Fruit fly (Drosophila melanogaster) whole organism, embryonic: ENCODE measurements around the gene MED19.
A peak's percentile ranks its signal among the peaks of the same experiment; 100 is the strongest.

Experiments
- CG11247 ChIP-seq: fragments of 200-800 bp; sonication (Bioruptor generic); IDR thresholded peaks from 2 replicates; pipeline ENCODE4 v1.3.6; 2022; ENCODE audit warnings: missing biosample characterization, missing genetic modification characterization
- CG11695 ChIP-seq: fragments of 200-800 bp; sonication (Bioruptor generic); IDR thresholded peaks from 3 replicates; pipeline ENCODE4 v1.3.6; 2022; ENCODE audit warnings: missing biosample characterization, missing genetic modification characterization
- CG12744 ChIP-seq: fragments of 200-800 bp; sonication (Bioruptor generic); optimal IDR thresholded peaks from 2 replicates; lab custom pipeline; 2016; ENCODE audit warnings: missing biosample characterization, missing genetic modification characterization
- CG13624 ChIP-seq: fragments of 200-800 bp; sonication (Bioruptor generic); optimal IDR thresholded peaks from 2 replicates; lab custom pipeline; 2016; ENCODE audit warnings: missing biosample characterization, missing genetic modification characterization
- CG13775 ChIP-seq: fragments of 200-800 bp; sonication (Bioruptor generic); optimal IDR thresholded peaks from 3 replicates; lab custom pipeline; 2017; ENCODE audit warnings: missing biosample characterization, mild to moderate bottlenecking, missing genetic modification characterization
- CG14710 ChIP-seq: fragments of 200-800 bp; sonication (Bioruptor generic); optimal IDR thresholded peaks from 3 replicates; lab custom pipeline; 2019; ENCODE audit warnings: missing biosample characterization, mild to moderate bottlenecking, missing genetic modification characterization, moderate library complexity
- CG15269 ChIP-seq: fragments of 200-800 bp; sonication (Bioruptor generic); optimal IDR thresholded peaks from 2 replicates; lab custom pipeline; 2018; ENCODE audit warnings: missing biosample characterization, mild to moderate bottlenecking, missing genetic modification characterization, moderate library complexity
- CG16863 ChIP-seq: fragments of 200-800 bp; sonication (Bioruptor generic); optimal IDR thresholded peaks from 3 replicates; lab custom pipeline; 2016; ENCODE audit warnings: missing biosample characterization, missing genetic modification characterization
- CG2875 ChIP-seq: fragments of 200-800 bp; sonication (Bioruptor generic); optimal IDR thresholded peaks from 2 replicates; lab custom pipeline; 2017; ENCODE audit warnings: missing biosample characterization, mild to moderate bottlenecking, missing genetic modification characterization, missing genetic modification reagents
- CG30403 ChIP-seq: fragments of 200-800 bp; sonication (Bioruptor generic); optimal IDR thresholded peaks from 3 replicates; lab custom pipeline; 2016; ENCODE audit warnings: missing biosample characterization, missing genetic modification characterization
- CG32767 ChIP-seq: fragments of 200-800 bp; sonication (Bioruptor generic); IDR thresholded peaks from 2 replicates; pipeline ENCODE4 v1.3.6; 2022; ENCODE audit warnings: missing biosample characterization, missing genetic modification characterization
- CG33213 ChIP-seq: fragments of 200-800 bp; sonication (Bioruptor generic); optimal IDR thresholded peaks from 3 replicates; lab custom pipeline; 2016; ENCODE audit warnings: missing biosample characterization, missing genetic modification characterization
- CG33557 ChIP-seq: fragments of 200-800 bp; sonication (Bioruptor generic); optimal IDR thresholded peaks from 2 replicates; lab custom pipeline; 2019; ENCODE audit warnings: missing biosample characterization, mild to moderate bottlenecking, missing genetic modification characterization, moderate library complexity
- CG7271 ChIP-seq: fragments of 200-800 bp; sonication (Bioruptor generic); optimal IDR thresholded peaks from 2 replicates; lab custom pipeline; 2018; ENCODE audit warnings: missing biosample characterization, mild to moderate bottlenecking, missing genetic modification characterization, moderate library complexity
- CG8478 ChIP-seq: fragments of >200 bp; optimal IDR thresholded peaks from 2 replicates; lab custom pipeline; 2018
- D19A ChIP-seq: fragments of 200-800 bp; optimal IDR thresholded peaks from 3 replicates; lab custom pipeline; 2019; ENCODE audit warnings: missing biosample characterization, mild to moderate bottlenecking, missing genetic modification characterization, moderate library complexity
- GATAe ChIP-seq: fragments of 200-800 bp; sonication (Bioruptor generic); conservative IDR thresholded peaks from 2 replicates; pipeline ENCODE4 v1.3.6; 2022; ENCODE audit warnings: missing biosample characterization, missing genetic modification characterization
- HmgZ ChIP-seq: fragments of 200-800 bp; sonication (Bioruptor generic); optimal IDR thresholded peaks from 2 replicates; lab custom pipeline; 2018; ENCODE audit warnings: missing biosample characterization, mild to moderate bottlenecking, missing genetic modification characterization
- Lhr ChIP-seq: fragments of 200-800 bp; sonication (Bioruptor generic); optimal IDR thresholded peaks from 3 replicates; lab custom pipeline; 2017; ENCODE audit warnings: mild to moderate bottlenecking, missing biosample characterization, missing genetic modification reagents, missing genetic modification characterization
- Lim3 ChIP-seq: fragments of 200-800 bp; sonication (Bioruptor generic); IDR thresholded peaks from 2 replicates; pipeline ENCODE4 v1.3.6; 2022; ENCODE audit warnings: missing biosample characterization, missing genetic modification characterization
- MESR4 ChIP-seq: fragments of 200-800 bp; sonication (Bioruptor generic); optimal IDR thresholded peaks from 2 replicates; lab custom pipeline; 2018; ENCODE audit warnings: missing biosample characterization, mild to moderate bottlenecking, missing genetic modification characterization, moderate library complexity
- Oaz ChIP-seq: fragments of 200-800 bp; sonication (Bioruptor generic); IDR thresholded peaks from 2 replicates; pipeline ENCODE4 v1.3.6; 2022; ENCODE audit warnings: missing biosample characterization, missing genetic modification characterization
- Ravus ChIP-seq: fragments of 200-800 bp; sonication (Bioruptor generic); IDR thresholded peaks from 2 replicates; pipeline ENCODE4 v1.3.6; 2022; ENCODE audit warnings: missing biosample characterization, missing genetic modification characterization
- Rfx ChIP-seq: fragments of 200-800 bp; sonication (Bioruptor generic); IDR thresholded peaks from 2 replicates; pipeline ENCODE4 v1.3.6; 2022; ENCODE audit warnings: missing biosample characterization, missing genetic modification characterization
- TFAM ChIP-seq: fragments of 200-800 bp; sonication (Bioruptor generic); optimal IDR thresholded peaks from 2 replicates; lab custom pipeline; 2017; ENCODE audit warnings: missing biosample characterization, missing genetic modification characterization, inconsistent platforms
- Taf1 ChIP-seq: fragments of 200-800 bp; sonication (Bioruptor generic); IDR thresholded peaks from 2 replicates; pipeline ENCODE4 v1.3.6; 2022; ENCODE audit warnings: missing biosample characterization, missing genetic modification characterization
- Vsx1 ChIP-seq: fragments of 200-800 bp; sonication (Bioruptor generic); optimal IDR thresholded peaks from 2 replicates; lab custom pipeline; 2017; ENCODE audit warnings: missing biosample characterization, mild to moderate bottlenecking, missing genetic modification characterization, missing genetic modification reagents
- abd-A ChIP-seq: fragments of 200-800 bp; sonication (Bioruptor generic); optimal IDR thresholded peaks from 3 replicates; lab custom pipeline; 2019; ENCODE audit warnings: missing biosample characterization, mild to moderate bottlenecking, missing genetic modification characterization, moderate library complexity
- bbx ChIP-seq: fragments of 200-800 bp; sonication (Bioruptor generic); IDR thresholded peaks from 2 replicates; pipeline ENCODE4 v1.3.6; 2022; ENCODE audit warnings: missing biosample characterization, missing genetic modification characterization; ENCODE audit not compliant: partially characterized antibody
- br ChIP-seq: fragments of >200 bp; optimal IDR thresholded peaks from 2 replicates; lab custom pipeline; 2017
- chinmo ChIP-seq: fragments of 200-800 bp; sonication (Bioruptor generic); IDR thresholded peaks from 4 replicates; pipeline ENCODE4 v1.3.6; 2022; ENCODE audit warnings: missing biosample characterization, missing genetic modification characterization; ENCODE audit not compliant: partially characterized antibody
- da ChIP-seq: fragments of 200-800 bp; sonication (Bioruptor generic); optimal IDR thresholded peaks from 2 replicates; lab custom pipeline; 2016; ENCODE audit warnings: missing biosample characterization, missing genetic modification characterization
- eve ChIP-seq, 2 experiments: fragments of >200 bp; optimal IDR thresholded peaks; 2 replicates each; lab custom pipeline; 2017; ENCODE audit warnings: missing biosample characterization in 2 of 2, missing genetic modification characterization in 2 of 2
- gt ChIP-seq: fragments of 200-800 bp; sonication (Bioruptor generic); IDR thresholded peaks from 2 replicates; pipeline ENCODE4 v1.3.6; 2022; ENCODE audit warnings: missing biosample characterization, missing genetic modification characterization
- hb ChIP-seq: fragments of 200-800 bp; sonication (Bioruptor generic); IDR thresholded peaks from 3 replicates; pipeline ENCODE4 v1.3.6; 2022; ENCODE audit warnings: missing biosample characterization, missing genetic modification characterization; ENCODE audit not compliant: partially characterized antibody
- insv ChIP-seq, 2 experiments: fragments of 200-800 bp; sonication (Bioruptor generic); optimal IDR thresholded peaks; 3 replicates each; lab custom pipeline; 2016 to 2018; ENCODE audit warnings: missing biosample characterization in 2 of 2, missing genetic modification characterization in 2 of 2
- lov ChIP-seq, 2 experiments: fragments of 200-800 bp in 1 of 2; fragments of >200 bp in 1 of 2; sonication (Bioruptor generic) in 1 of 2; IDR thresholded peaks in 1 of 2; optimal IDR thresholded peaks in 1 of 2; 2 replicates in 1 of 2; 3 replicates in 1 of 2; pipeline versions ENCODE4 v1.3.6 to Lab custom; 2017 to 2022; ENCODE audit warnings: missing biosample characterization in 1 of 2, missing genetic modification characterization in 1 of 2
- pb ChIP-seq: fragments of 200-800 bp; sonication (Bioruptor generic); optimal IDR thresholded peaks from 3 replicates; lab custom pipeline; 2016; ENCODE audit warnings: missing biosample characterization, missing genetic modification characterization
- phol ChIP-seq: fragments of 200-800 bp; sonication (Bioruptor generic); optimal IDR thresholded peaks from 3 replicates; lab custom pipeline; 2018; ENCODE audit warnings: missing biosample characterization, mild to moderate bottlenecking, missing genetic modification characterization, moderate library complexity
- pzg ChIP-seq: fragments of 200-800 bp; sonication (Bioruptor generic); optimal IDR thresholded peaks from 3 replicates; lab custom pipeline; 2018; ENCODE audit warnings: missing biosample characterization, mild to moderate bottlenecking, missing genetic modification characterization, moderate library complexity
- rib ChIP-seq: fragments of 200-800 bp; sonication (Bioruptor generic); IDR thresholded peaks from 2 replicates; pipeline ENCODE4 v1.3.6; 2022; ENCODE audit warnings: missing biosample characterization, missing genetic modification characterization
- schlank ChIP-seq: fragments of 200-800 bp; sonication (Bioruptor generic); optimal IDR thresholded peaks from 2 replicates; lab custom pipeline; 2018; ENCODE audit warnings: missing biosample characterization, mild to moderate bottlenecking, missing genetic modification characterization
- sd ChIP-seq: fragments of 200-800 bp; sonication (Bioruptor generic); optimal IDR thresholded peaks from 3 replicates; lab custom pipeline; 2018; ENCODE audit warnings: missing biosample characterization, mild to moderate bottlenecking, missing genetic modification characterization, moderate library complexity
- shn ChIP-seq: fragments of 200-800 bp; sonication (Bioruptor generic); optimal IDR thresholded peaks from 3 replicates; lab custom pipeline; 2016; ENCODE audit warnings: missing biosample characterization, missing genetic modification characterization
- toy ChIP-seq: fragments of 200-800 bp; sonication (Bioruptor generic); IDR thresholded peaks from 2 replicates; pipeline ENCODE4 v1.3.6; 2022; ENCODE audit warnings: missing biosample characterization, missing genetic modification characterization
- trem ChIP-seq: fragments of 200-800 bp; optimal IDR thresholded peaks from 3 replicates; lab custom pipeline; 2019; ENCODE audit warnings: missing biosample characterization, mild to moderate bottlenecking, missing genetic modification characterization, moderate library complexity
- unc-4 ChIP-seq: fragments of 200-800 bp; sonication (Bioruptor generic); IDR thresholded peaks from 2 replicates; pipeline ENCODE4 v1.3.6; 2022; ENCODE audit warnings: missing biosample characterization, missing genetic modification characterization; ENCODE audit not compliant: partially characterized antibody
- zen ChIP-seq: fragments of 200-800 bp; sonication (Bioruptor generic); optimal IDR thresholded peaks from 3 replicates; lab custom pipeline; 2018; ENCODE audit warnings: missing biosample characterization, mild to moderate bottlenecking, missing genetic modification characterization, moderate library complexity
- zfh1 ChIP-seq: fragments of 200-800 bp; sonication (Bioruptor generic); IDR thresholded peaks from 3 replicates; pipeline ENCODE4 v1.3.6; 2022; ENCODE audit warnings: missing biosample characterization, missing genetic modification characterization

Gene MED19

DNA sequence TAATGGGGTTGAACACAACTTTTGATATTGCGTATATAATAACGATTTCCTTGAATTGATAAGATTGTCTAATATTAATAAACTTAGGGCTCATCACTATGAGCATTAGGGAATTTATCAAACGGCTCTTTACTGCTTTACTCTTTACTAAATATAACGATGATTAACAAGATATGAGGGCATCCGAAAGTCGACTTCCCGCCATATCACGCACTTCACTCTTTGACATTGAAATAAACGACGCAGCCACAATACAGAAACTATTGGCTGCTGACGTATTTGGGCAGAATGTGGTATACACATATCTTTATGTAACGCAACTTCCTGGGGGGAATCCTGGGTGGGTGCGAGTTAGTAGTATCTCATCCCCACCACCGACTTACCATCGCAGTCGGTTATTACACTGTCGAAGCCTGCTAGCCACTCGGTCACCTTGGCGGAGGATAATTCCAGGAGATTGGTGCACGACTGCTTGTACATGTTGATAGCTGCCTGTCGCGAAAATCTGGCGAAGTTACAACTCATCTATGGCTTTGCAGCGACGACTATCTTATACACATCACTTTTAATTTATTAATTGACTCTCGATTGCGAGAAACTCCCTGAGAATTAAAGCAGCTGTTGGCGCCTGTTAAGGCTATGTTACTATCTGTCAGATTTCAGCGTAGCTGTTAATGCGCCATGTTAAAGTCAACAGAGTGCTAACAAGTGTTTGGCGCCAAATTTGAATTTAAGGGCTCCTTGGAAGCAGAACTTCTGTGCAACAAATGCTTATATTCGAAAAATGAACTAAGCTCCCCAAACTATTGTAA lies 3.2 kb downstream of the MED19 start, which contains the start of gene CG5567 (continued):
- no peak for TF ChIP-seq insv (GFP tag; optimal IDR thresholded peaks at IDR 0.05; lab: Kevin White, UChicago)
- TF ChIP-seq CG8478 = no peak
- no peak for TF ChIP-seq Lhr
- TF ChIP-seq br = no peak
- TF ChIP-seq Taf1 (GFP tag; lab: Robert Waterston, UW) = no peak
- TF ChIP-seq CG12744 (GFP tag; lab: Kevin White, UChicago) = no peak
- peak; percentile 74 for TF ChIP-seq MESR4 (GFP tag; lab: Kevin White, UChicago)
- no peak for TF ChIP-seq da (GFP tag; lab: Kevin White, UChicago)
- no peak for TF ChIP-seq pb (GFP tag; lab: Kevin White, UChicago)
- TF ChIP-seq trem (tag; lab: Kevin White, UChicago) = no peak
- peak; percentile 22 for TF ChIP-seq HmgZ
- TF ChIP-seq CG11695 = peak; percentile 46; the same call in 1 of the 3 replicates
- no peak for TF ChIP-seq eve (GFP tag; optimal IDR thresholded peaks at IDR 0.05; lab: Kevin White, UChicago)
- no peak for TF ChIP-seq hb
- no peak for TF ChIP-seq lov (optimal IDR thresholded peaks at IDR 0.05; lab: Kevin White, UChicago)
- no peak for TF ChIP-seq lov (GFP tag; IDR thresholded peaks at IDR 0.05; lab: Robert Waterston, UW)
- TF ChIP-seq sd (tag; lab: Kevin White, UChicago) = peak; percentile 75
- TF ChIP-seq unc-4 (GFP tag; lab: Robert Waterston, UW) = 0 out of 2 replicates have a peak, but pooled peaks have one; percentile 21
- TF ChIP-seq rib (GFP tag; lab: Robert Waterston, UW) = 0 out of 2 replicates have a peak, but pooled peaks have one; percentile 21
- TF ChIP-seq CG13624 = peak; percentile 56
- TF ChIP-seq pzg = peak; percentile 30
- no peak for TF ChIP-seq Lim3 (GFP tag; lab: Robert Waterston, UW)
- peak; percentile 2 for TF ChIP-seq phol (tag; lab: Kevin White, UChicago)
- no peak for TF ChIP-seq gt (GFP tag; lab: Robert Waterston, UW)
- 0 out of 4 replicates have a peak, but pooled peaks have one; percentile 51 for TF ChIP-seq chinmo (GFP tag; lab: Robert Waterston, UW)
- peak; percentile 22 for TF ChIP-seq CG13775 (GFP tag; lab: Kevin White, UChicago)
- no peak for TF ChIP-seq CG7271 (tag; lab: Kevin White, UChicago)
- no peak for TF ChIP-seq GATAe (GFP tag; lab: Robert Waterston, UW)
- TF ChIP-seq toy (GFP tag; lab: Robert Waterston, UW) = no peak
- no peak for TF ChIP-seq zen (tag; lab: Kevin White, UChicago)
- TF ChIP-seq CG15269 (tag; lab: Kevin White, UChicago) = peak; percentile 29
- TF ChIP-seq Rfx (GFP tag; lab: Robert Waterston, UW) = peak; percentile 44; the same call in 1 of the 2 replicates
- no peak for TF ChIP-seq schlank (tag; lab: Kevin White, UChicago)
- no peak for TF ChIP-seq CG33557 (GFP tag; lab: Kevin White, UChicago)
- no peak for TF ChIP-seq Vsx1 (GFP tag; lab: Kevin White, UChicago)
- no peak for TF ChIP-seq CG11247 (GFP tag; lab: Robert Waterston, UW)
- TF ChIP-seq CG30403 (GFP tag; lab: Kevin White, UChicago) = no peak
- TF ChIP-seq CG14710 = no peak
- no peak for TF ChIP-seq bbx (GFP tag; lab: Robert Waterston, UW)
- TF ChIP-seq CG16863 (GFP tag; lab: Kevin White, UChicago) = no peak
- TF ChIP-seq shn (GFP tag; lab: Kevin White, UChicago) = no peak
- peak; percentile 61; the same call in 1 of the 2 replicates for TF ChIP-seq CG32767
- TF ChIP-seq CG2875 = no peak
- TF ChIP-seq Oaz (GFP tag; lab: Robert Waterston, UW) = no peak
- TF ChIP-seq D19A (tag; lab: Kevin White, UChicago) = peak; percentile 97
- TF ChIP-seq TFAM (GFP tag; lab: Kevin White, UChicago) = no peak
- no peak for TF ChIP-seq Ravus (GFP tag; lab: Robert Waterston, UW)
- TF ChIP-seq zfh1 (GFP tag; lab: Robert Waterston, UW) = no peak
- no peak for TF ChIP-seq abd-A (tag; lab: Kevin White, UChicago)
- TF ChIP-seq CG33213 = no peak
